Fruit fly (Drosophila melanogaster) whole organism, embryonic: ENCODE results near the gene Atg5.

Source experiments
- BEAF-32 ChIP-seq: fragments of 200-800 bp; sonication (Bioruptor generic); optimal IDR thresholded peaks from 3 replicates; lab custom pipeline; 2017; ENCODE audit warnings: missing biosample characterization, missing genetic modification characterization, mild to moderate bottlenecking, moderate library complexity, missing genetic modification reagents
- CG10267 ChIP-seq: fragments of 200-800 bp; sonication (Bioruptor generic); optimal IDR thresholded peaks from 2 replicates; lab custom pipeline; 2018; ENCODE audit warnings: missing biosample characterization, mild to moderate bottlenecking, missing genetic modification characterization, moderate library complexity
- CG10979 ChIP-seq: fragments of 200-800 bp; sonication (Bioruptor generic); optimal IDR thresholded peaks from 2 replicates; lab custom pipeline; 2018; ENCODE audit warnings: missing biosample characterization, mild to moderate bottlenecking, missing genetic modification characterization, moderate library complexity
- CG12659 ChIP-seq: fragments of 200-800 bp; sonication (Bioruptor generic); optimal IDR thresholded peaks from 3 replicates; lab custom pipeline; 2017; ENCODE audit warnings: mild to moderate bottlenecking, missing biosample characterization, missing genetic modification reagents, missing genetic modification characterization
- CG14710 ChIP-seq: fragments of 200-800 bp; sonication (Bioruptor generic); optimal IDR thresholded peaks from 3 replicates; lab custom pipeline; 2019; ENCODE audit warnings: missing biosample characterization, mild to moderate bottlenecking, missing genetic modification characterization, moderate library complexity
- CG15601 ChIP-seq: fragments of 200-800 bp; sonication (Bioruptor generic); optimal IDR thresholded peaks from 3 replicates; lab custom pipeline; 2019; ENCODE audit warnings: missing biosample characterization, mild to moderate bottlenecking, missing genetic modification characterization, moderate library complexity
- CG15696 ChIP-seq: fragments of 200-800 bp; sonication (Bioruptor generic); optimal IDR thresholded peaks from 2 replicates; lab custom pipeline; 2019; ENCODE audit warnings: missing biosample characterization, mild to moderate bottlenecking, missing genetic modification characterization, moderate library complexity
- CG1603 ChIP-seq: fragments of 200-800 bp; sonication (Bioruptor generic); optimal IDR thresholded peaks from 2 replicates; lab custom pipeline; 2019; ENCODE audit warnings: missing biosample characterization, mild to moderate bottlenecking, missing genetic modification characterization, moderate library complexity
- CG18011 ChIP-seq: fragments of 200-800 bp; sonication (Bioruptor generic); optimal IDR thresholded peaks from 2 replicates; lab custom pipeline; 2017; ENCODE audit warnings: missing biosample characterization, missing genetic modification characterization, mild to moderate bottlenecking, moderate library complexity, missing genotype
- CG3065 ChIP-seq: fragments of 200-800 bp; sonication (Bioruptor generic); optimal IDR thresholded peaks from 2 replicates; lab custom pipeline; 2016; ENCODE audit warnings: missing biosample characterization, missing genetic modification characterization
- CG34224 ChIP-seq: fragments of 200-800 bp; sonication (Bioruptor generic); IDR thresholded peaks from 3 replicates; pipeline ENCODE4 v1.3.6; 2022; ENCODE audit warnings: missing biosample characterization, missing genetic modification characterization; ENCODE audit not compliant: partially characterized antibody
- CG6254 ChIP-seq: fragments of 200-800 bp; sonication (Bioruptor generic); optimal IDR thresholded peaks from 3 replicates; lab custom pipeline; 2017; ENCODE audit warnings: mild to moderate bottlenecking, missing biosample characterization, missing genetic modification reagents, missing genetic modification characterization
- CG6272 ChIP-seq: fragments of 200-800 bp; sonication (Bioruptor generic); IDR thresholded peaks from 2 replicates; pipeline ENCODE4 v1.3.6; 2022; ENCODE audit warnings: missing biosample characterization, missing genetic modification characterization
- CG6791 ChIP-seq: fragments of 200-800 bp; sonication (Bioruptor generic); IDR thresholded peaks from 3 replicates; pipeline ENCODE4 v1.3.6; 2022; ENCODE audit warnings: missing biosample characterization, missing genetic modification characterization; ENCODE audit not compliant: partially characterized antibody
- CG7963 ChIP-seq: fragments of 200-800 bp; sonication (Bioruptor generic); IDR thresholded peaks from 3 replicates; pipeline ENCODE4 v1.3.6; 2022; ENCODE audit warnings: missing biosample characterization, missing genetic modification characterization; ENCODE audit not compliant: partially characterized antibody
- CG8359 ChIP-seq: fragments of 200-800 bp; sonication (Bioruptor generic); optimal IDR thresholded peaks from 2 replicates; lab custom pipeline; 2017; ENCODE audit warnings: missing biosample characterization, mild to moderate bottlenecking, missing genetic modification characterization, borderline replicate concordance
- Dfd ChIP-seq, 2 experiments: fragments of >200 bp; optimal IDR thresholded peaks; 2 replicates each; lab custom pipeline; 2017; ENCODE audit warnings: missing biosample characterization in 2 of 2, missing genetic modification characterization in 2 of 2
- Doc3 ChIP-seq: fragments of 200-800 bp; sonication (Bioruptor generic); IDR thresholded peaks from 3 replicates; pipeline ENCODE4 v1.3.6; 2022; ENCODE audit warnings: missing biosample characterization, missing genetic modification characterization; ENCODE audit not compliant: partially characterized antibody
- HHEX ChIP-seq: fragments of 200-800 bp; sonication (Bioruptor generic); optimal IDR thresholded peaks from 3 replicates; lab custom pipeline; 2017; ENCODE audit warnings: missing biosample characterization, mild to moderate bottlenecking, missing genetic modification characterization, missing genetic modification reagents
- Hr78 ChIP-seq, 2 experiments: fragments of 200-800 bp in 1 of 2; fragments of >200 bp in 1 of 2; sonication (Bioruptor generic) in 1 of 2; optimal IDR thresholded peaks; 2 replicates each; lab custom pipeline; 2017 to 2019; ENCODE audit warnings: missing biosample characterization in 2 of 2, missing genetic modification characterization in 2 of 2, mild to moderate bottlenecking in 1 of 2, moderate library complexity in 1 of 2
- Lhr ChIP-seq: fragments of 200-800 bp; sonication (Bioruptor generic); optimal IDR thresholded peaks from 3 replicates; lab custom pipeline; 2017; ENCODE audit warnings: mild to moderate bottlenecking, missing biosample characterization, missing genetic modification reagents, missing genetic modification characterization
- Med ChIP-seq: fragments of 200-800 bp; sonication (Bioruptor generic); peaks from one replicate; lab custom pipeline; 2016; ENCODE audit warnings: missing biosample characterization, missing genetic modification characterization, mild to moderate bottlenecking, inconsistent platforms, moderate library complexity
- Myb ChIP-seq: fragments of 200-800 bp; sonication (Bioruptor generic); optimal IDR thresholded peaks from 2 replicates; lab custom pipeline; 2016; ENCODE audit warnings: missing biosample characterization, missing genetic modification characterization
- Nf-YC ChIP-seq: fragments of 200-800 bp; optimal IDR thresholded peaks from 3 replicates; lab custom pipeline; 2019; ENCODE audit warnings: missing biosample characterization, mild to moderate bottlenecking, missing genetic modification characterization, moderate library complexity
- Oaz ChIP-seq: fragments of 200-800 bp; sonication (Bioruptor generic); IDR thresholded peaks from 2 replicates; pipeline ENCODE4 v1.3.6; 2022; ENCODE audit warnings: missing biosample characterization, missing genetic modification characterization
- Sin3A ChIP-seq: fragments of >200 bp; optimal IDR thresholded peaks from 2 replicates; lab custom pipeline; 2018
- bsh ChIP-seq, 2 experiments: fragments of 200-800 bp; sonication (Bioruptor generic); optimal IDR thresholded peaks; 2 replicates each; lab custom pipeline; 2017 to 2018; ENCODE audit warnings: mild to moderate bottlenecking in 2 of 2, missing biosample characterization in 2 of 2, missing genetic modification characterization in 2 of 2, moderate library complexity in 1 of 2
- btn ChIP-seq: fragments of 200-800 bp; sonication (Bioruptor generic); optimal IDR thresholded peaks from 2 replicates; lab custom pipeline; 2016; ENCODE audit warnings: missing biosample characterization, missing genetic modification characterization
- dmrt99B ChIP-seq: fragments of 200-800 bp; sonication (Bioruptor generic); optimal IDR thresholded peaks from 2 replicates; lab custom pipeline; 2018; ENCODE audit warnings: missing biosample characterization, mild to moderate bottlenecking, missing genetic modification characterization, moderate library complexity
- ewg ChIP-seq: fragments of 200-800 bp; sonication (Bioruptor generic); optimal IDR thresholded peaks from 3 replicates; lab custom pipeline; 2017; ENCODE audit warnings: mild to moderate bottlenecking, missing biosample characterization, missing genetic modification reagents, missing genetic modification characterization
- fd3F ChIP-seq: fragments of 200-800 bp; sonication (Bioruptor generic); optimal IDR thresholded peaks from 2 replicates; lab custom pipeline; 2018; ENCODE audit warnings: missing biosample characterization, mild to moderate bottlenecking, missing genetic modification characterization, moderate library complexity
- gsb-n ChIP-seq: fragments of 200-800 bp; sonication (Bioruptor generic); optimal IDR thresholded peaks from 3 replicates; lab custom pipeline; 2018; ENCODE audit warnings: missing biosample characterization, mild to moderate bottlenecking, missing genetic modification characterization
- hbn ChIP-seq: fragments of 200-800 bp; sonication (Bioruptor generic); IDR thresholded peaks from 2 replicates; pipeline ENCODE4 v1.3.6; 2022; ENCODE audit warnings: missing biosample characterization, missing genetic modification characterization; ENCODE audit not compliant: partially characterized antibody
- hth ChIP-seq: fragments of >200 bp; optimal IDR thresholded peaks from 2 replicates; lab custom pipeline; 2017; ENCODE audit warnings: inconsistent platforms
- lmd ChIP-seq: fragments of 200-800 bp; sonication (Bioruptor generic); IDR thresholded peaks from 2 replicates; pipeline ENCODE4 v1.3.6; 2022; ENCODE audit warnings: missing biosample characterization, missing genetic modification characterization
- nau ChIP-seq: fragments of 200-800 bp; sonication (Bioruptor generic); optimal IDR thresholded peaks from 3 replicates; lab custom pipeline; 2017; ENCODE audit warnings: missing biosample characterization, mild to moderate bottlenecking, missing genetic modification characterization, missing genetic modification reagents
- nom ChIP-seq: fragments of 200-800 bp; sonication (Bioruptor generic); optimal IDR thresholded peaks from 2 replicates; lab custom pipeline; 2017; ENCODE audit warnings: missing biosample characterization, missing genetic modification characterization, mild to moderate bottlenecking, moderate library complexity, missing genetic modification reagents
- p53 ChIP-seq: fragments of 200-800 bp; sonication (Bioruptor generic); optimal IDR thresholded peaks from 2 replicates; lab custom pipeline; 2016; ENCODE audit warnings: missing biosample characterization, missing genetic modification characterization
- pan ChIP-seq, 4 experiments: fragments of >200 bp in 3 of 4; fragments of 200-800 bp in 1 of 4; sonication (Bioruptor generic) in 1 of 4; optimal IDR thresholded peaks in 3 of 4; IDR thresholded peaks in 1 of 4; 2 replicates each; pipeline versions ENCODE4 v1.3.6 to Lab custom; 2017 to 2022; ENCODE audit warnings: missing biosample characterization in 2 of 4, missing genetic modification characterization in 2 of 4, mixed read lengths in 1 of 4
- pzg ChIP-seq: fragments of 200-800 bp; sonication (Bioruptor generic); optimal IDR thresholded peaks from 3 replicates; lab custom pipeline; 2018; ENCODE audit warnings: missing biosample characterization, mild to moderate bottlenecking, missing genetic modification characterization, moderate library complexity
- salm ChIP-seq: fragments of 200-800 bp; sonication (Bioruptor generic); optimal IDR thresholded peaks from 2 replicates; lab custom pipeline; 2018; ENCODE audit warnings: missing biosample characterization, mild to moderate bottlenecking, missing genetic modification characterization
- sna ChIP-seq: fragments of 200-800 bp; sonication (Bioruptor generic); IDR thresholded peaks from 2 replicates; pipeline ENCODE4 v1.3.6; 2022; ENCODE audit warnings: missing biosample characterization, missing genetic modification characterization; ENCODE audit not compliant: partially characterized antibody
- stwl ChIP-seq: fragments of 200-800 bp; sonication (Bioruptor generic); optimal IDR thresholded peaks from 3 replicates; lab custom pipeline; 2018; ENCODE audit warnings: missing biosample characterization, mild to moderate bottlenecking, missing genetic modification characterization, moderate library complexity
- sug ChIP-seq: fragments of 200-800 bp; optimal IDR thresholded peaks from 2 replicates; lab custom pipeline; 2019; ENCODE audit warnings: missing biosample characterization, mild to moderate bottlenecking, missing genetic modification characterization, moderate library complexity
- vnd ChIP-seq: fragments of 200-800 bp; sonication (Bioruptor generic); IDR thresholded peaks from 3 replicates; pipeline ENCODE4 v1.3.6; 2022; ENCODE audit warnings: missing biosample characterization, missing genetic modification characterization; ENCODE audit not compliant: partially characterized antibody
- zen ChIP-seq: fragments of 200-800 bp; sonication (Bioruptor generic); optimal IDR thresholded peaks from 3 replicates; lab custom pipeline; 2018; ENCODE audit warnings: missing biosample characterization, mild to moderate bottlenecking, missing genetic modification characterization, moderate library complexity

The Atg5 gene

dm6 chrX:7290811-7291515 is 32.6 kb downstream of the Atg5 start, which contains the start of gene unc-119 (continued):
- TF ChIP-seq pzg (peak; percentile 93), Lhr (GFP tag; lab: Kevin White, UChicago) (peak; percentile 61), pan (optimal IDR thresholded peaks at IDR 0.05; lab: Kevin White, UChicago) (no peak), pan (GFP tag; optimal IDR thresholded peaks at IDR 0.05 in 1 of 2, IDR thresholded peaks at IDR 0.05 in 1 of 2) (no peak), Med (peak; percentile 86), HHEX (GFP tag; lab: Kevin White, UChicago) (no peak), Sin3A (lab: Kevin White, UChicago) (peak; percentile 61), gsb-n (peak; percentile 16), zen (tag; lab: Kevin White, UChicago) (peak; percentile 37), CG15601 (peak; percentile 38), Doc3 (peak; percentile 55; the same call in 2 of the 3 replicates), CG10267 (peak; percentile 34), sug (tag; lab: Kevin White, UChicago) (peak; percentile 40), CG1603 (tag; lab: Kevin White, UChicago) (peak; percentile 96), nom (GFP tag; lab: Kevin White, UChicago) (peak; percentile 92), hth (lab: Kevin White, UChicago) (no peak), BEAF-32 (peak; percentile 79), CG8359 (no peak), CG15696 (tag; lab: Kevin White, UChicago) (no peak), ewg (GFP tag; lab: Kevin White, UChicago) (peak; percentile 6), dmrt99B (tag; lab: Kevin White, UChicago) (no peak), CG6272 (GFP tag; lab: Robert Waterston, UW) (peak; percentile 43; the same call in 1 of the 2 replicates), Nf-YC (tag; lab: Kevin White, UChicago) (peak; percentile 21), CG12659 (peak; percentile 69), CG3065 (GFP tag; lab: Kevin White, UChicago) (no peak), fd3F (GFP tag; lab: Kevin White, UChicago) (no peak), bsh (GFP tag; optimal IDR thresholded peaks at IDR 0.05; lab: Kevin White, UChicago) (peak in 1 of 2 experiments; percentile 46), p53 (GFP tag; lab: Kevin White, UChicago) (peak; percentile 30), vnd (GFP tag; lab: Robert Waterston, UW) (peak; percentile 39; the same call in 2 of the 3 replicates), hbn (GFP tag; lab: Robert Waterston, UW) (peak; percentile 51; the same call in 1 of the 2 replicates), Hr78 (GFP tag; optimal IDR thresholded peaks at IDR 0.05; lab: Kevin White, UChicago) (no peak), CG6254 (no peak), Oaz (GFP tag; lab: Robert Waterston, UW) (no peak), CG10979 (tag; lab: Kevin White, UChicago) (no peak), CG14710 (tag; lab: Kevin White, UChicago) (peak; percentile 100), btn (GFP tag; lab: Kevin White, UChicago) (no peak), CG6791 (peak; percentile 77; the same call in 1 of the 3 replicates), lmd (GFP tag; lab: Robert Waterston, UW) (no peak), CG34224 (GFP tag; lab: Robert Waterston, UW) (peak; percentile 60), Myb (peak; percentile 37), CG18011 (GFP tag; lab: Kevin White, UChicago) (no peak), sna (peak; percentile 1; the same call in 1 of the 2 replicates), CG7963 (GFP tag; lab: Robert Waterston, UW) (0 out of 3 replicates have a peak, but pooled peaks have one; percentile 39), salm (no peak), Dfd (GFP tag; optimal IDR thresholded peaks at IDR 0.05; lab: Kevin White, UChicago) (no peak), stwl (tag; lab: Kevin White, UChicago) (peak; percentile 82), nau (no peak)
